Worm (Caenorhabditis elegans): ENCODE data around the gene F31F7.2.

Gene F31F7.2

DNA sequence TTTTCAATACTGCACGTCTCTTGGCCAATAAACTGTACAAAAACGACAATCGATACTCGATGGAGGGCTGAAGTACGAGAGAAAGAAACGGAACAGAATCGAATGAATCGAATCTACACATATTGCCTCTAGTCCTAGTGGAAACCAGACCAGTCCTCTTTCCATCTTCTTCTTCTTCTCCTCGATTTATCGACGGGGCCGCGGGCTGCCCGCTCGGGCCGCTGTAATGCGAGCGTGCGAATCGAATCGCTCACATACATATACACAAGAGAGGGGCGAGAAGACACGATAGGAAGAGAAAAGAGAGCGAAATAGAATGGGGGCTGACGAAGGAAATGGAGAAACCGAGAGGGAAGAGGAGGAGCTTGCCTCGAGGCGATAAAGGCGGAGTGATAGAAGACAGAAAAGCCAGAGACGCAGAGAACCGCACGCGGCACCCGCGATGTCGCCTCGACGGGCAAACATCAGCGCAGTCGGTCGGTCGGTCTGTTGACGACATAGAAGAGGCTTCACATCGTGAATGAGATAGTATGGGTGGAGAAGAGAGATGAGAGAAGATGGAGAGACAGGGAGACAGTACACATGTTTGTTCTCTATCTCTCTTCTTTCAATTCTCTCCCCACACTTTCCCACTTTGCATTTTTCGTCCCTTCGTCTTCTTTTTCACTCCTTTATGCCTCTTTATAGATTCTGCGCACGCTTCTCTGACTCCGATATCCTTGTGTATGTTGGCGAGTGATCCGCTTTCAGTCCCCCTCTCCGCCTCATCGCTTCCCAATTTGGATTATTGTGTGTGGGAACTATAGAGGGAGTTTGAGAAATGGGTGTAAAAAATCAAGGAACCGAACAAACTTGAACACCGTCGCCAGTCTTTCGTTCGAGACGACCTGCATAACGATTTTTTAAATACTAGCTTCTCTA, 43.1 kb upstream of the F31F7.2 start (continued):
- TF ChIP-seq daf-19 (GFP tag; conservative IDR thresholded peaks at IDR 0.05) (no peak), F10B5.3 (tag; optimal IDR thresholded peaks at IDR 0.05) (peak; percentile 22), hlh-30 (tag; optimal IDR thresholded peaks at IDR 0.05; ENCODE audit: insufficient read depth) (peak; percentile 97), nhr-25 (tag; optimal IDR thresholded peaks at IDR 0.05; ENCODE audit: borderline replicate concordance, insufficient read depth) (peak; percentile 95), ctbp-1 (GFP tag; IDR thresholded peaks at IDR 0.05) (peak; percentile 97), duxl-1 (tag; optimal IDR thresholded peaks at IDR 0.05; ENCODE audit: poor library complexity) (no peak), ceh-44 (GFP tag; IDR thresholded peaks at IDR 0.05) (no peak), nhr-10 (tag; optimal IDR thresholded peaks at IDR 0.05) (peak; percentile 67), dpl-1 (GFP tag; optimal IDR thresholded peaks at IDR 0.05) (peak; percentile 67), nhr-41 (GFP tag; IDR thresholded peaks at IDR 0.05) (peak; percentile 59), daf-8 (GFP tag; IDR thresholded peaks at IDR 0.05) (no peak), zip-2 (tag; optimal IDR thresholded peaks at IDR 0.05) (peak; percentile 51), lin-29 (GFP tag; IDR thresholded peaks at IDR 0.05) (no peak; the same call in 1 of the 2 replicates), lin-15B (tag; optimal IDR thresholded peaks at IDR 0.05) (no peak), T26A8.4 (GFP tag; IDR thresholded peaks at IDR 0.05) (peak; percentile 87), php-3 (GFP tag; IDR thresholded peaks at IDR 0.05) (peak; percentile 71), hlh-11 (tag; optimal IDR thresholded peaks at IDR 0.05) (peak; percentile 99)

DNA sequence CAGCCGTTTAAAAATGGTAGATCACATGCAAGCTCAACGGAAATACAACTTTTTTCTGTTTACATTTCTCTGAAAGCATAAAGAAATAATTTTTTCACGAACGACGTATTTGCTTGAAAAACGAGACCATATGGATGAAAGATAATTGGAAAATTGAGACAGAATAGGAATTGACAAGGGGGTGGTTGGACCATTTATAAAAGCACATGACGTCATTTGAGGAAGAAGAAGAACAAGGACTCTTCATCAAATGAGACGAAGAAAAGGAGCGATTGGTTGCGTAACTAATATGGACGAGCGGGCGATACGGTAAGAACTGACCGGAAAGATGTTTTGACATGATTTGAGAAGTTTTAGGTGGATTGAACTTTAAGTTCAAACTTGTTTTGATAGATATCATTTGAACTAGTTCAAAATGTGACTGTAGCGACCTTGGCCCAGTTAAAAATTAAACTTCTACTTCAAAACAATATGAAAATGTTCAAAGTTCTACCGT, 42.2 kb upstream of the F31F7.2 start:
- no peak for TF ChIP-seq jun-1 (tag; optimal IDR thresholded peaks at IDR 0.05)
- TF ChIP-seq mxl-3 (GFP tag; optimal IDR thresholded peaks at IDR 0.05) = no peak
- no peak for TF ChIP-seq lin-38 (GFP tag; IDR thresholded peaks at IDR 0.05)
- peak; percentile 42 for TF ChIP-seq mes-2 (tag; optimal IDR thresholded peaks at IDR 0.05; ENCODE audit: poor library complexity, severe bottlenecking)
- TF ChIP-seq nhr-48 (tag; optimal IDR thresholded peaks at IDR 0.05) = no peak
- TF ChIP-seq nhr-111 (GFP tag; optimal IDR thresholded peaks at IDR 0.05) = no peak
- no peak for TF ChIP-seq ces-1 (GFP tag; optimal IDR thresholded peaks at IDR 0.05)
- no peak for TF ChIP-seq F26F4.8 (GFP tag; conservative IDR thresholded peaks at IDR 0.05)
- no peak for TF ChIP-seq skn-1 (tag; optimal IDR thresholded peaks at IDR 0.05)
- TF ChIP-seq nhr-11 (tag; optimal IDR thresholded peaks at IDR 0.05) = peak; percentile 29
- TF ChIP-seq php-3 (GFP tag; IDR thresholded peaks at IDR 0.05) = no peak
- no peak for TF ChIP-seq dpl-1 (GFP tag; optimal IDR thresholded peaks at IDR 0.05)
- TF ChIP-seq ZK546.5 (tag; optimal IDR thresholded peaks at IDR 0.05) = no peak
- TF ChIP-seq pha-4 (GFP tag; IDR thresholded peaks at IDR 0.05) = peak; percentile 51; the same call in 1 of the 2 replicates
- TF ChIP-seq pha-4 (tag; optimal IDR thresholded peaks at IDR 0.05) = peak; percentile 50
- TF ChIP-seq daf-19 (GFP tag; conservative IDR thresholded peaks at IDR 0.05) = no peak
- TF ChIP-seq ceh-32 (tag; optimal IDR thresholded peaks at IDR 0.05; ENCODE audit: poor library complexity) = no peak
- no peak for TF ChIP-seq attf-4 (tag; optimal IDR thresholded peaks at IDR 0.05)
- peak; percentile 97 for TF ChIP-seq aha-1 (tag)
- no peak for TF ChIP-seq egl-27 (tag; optimal IDR thresholded peaks at IDR 0.05)
- no peak for TF ChIP-seq nhr-41 (GFP tag; IDR thresholded peaks at IDR 0.05)
- TF ChIP-seq ceh-44 (GFP tag; IDR thresholded peaks at IDR 0.05) = 0 out of 2 replicates have a peak, but pooled peaks have one; percentile 34
- no peak for TF ChIP-seq F10B5.3 (tag; optimal IDR thresholded peaks at IDR 0.05)
- no peak for TF ChIP-seq spr-1 (tag; optimal IDR thresholded peaks at IDR 0.05)
- TF ChIP-seq hlh-11 (tag; optimal IDR thresholded peaks at IDR 0.05) = peak; percentile 42
- TF ChIP-seq arid-1 (GFP tag; conservative IDR thresholded peaks at IDR 0.05) = 0 out of 2 replicates have a peak, but pooled peaks have one; percentile 8
- TF ChIP-seq zfp-2 (tag; optimal IDR thresholded peaks at IDR 0.05) = no peak
- TF ChIP-seq nhr-25 (tag; optimal IDR thresholded peaks at IDR 0.05; ENCODE audit: borderline replicate concordance, insufficient read depth) = no peak
- TF ChIP-seq tag-97 (GFP tag; IDR thresholded peaks at IDR 0.05) = no peak
- peak in 1 of 2 experiments; percentile 51 for TF ChIP-seq mdl-1 (tag; optimal IDR thresholded peaks at IDR 0.05)
- TF ChIP-seq ztf-7 (tag; optimal IDR thresholded peaks at IDR 0.05) = no peak
- TF ChIP-seq nhr-6 (tag; optimal IDR thresholded peaks at IDR 0.05) = peak; percentile 7
- TF ChIP-seq R02D3.7 (tag; optimal IDR thresholded peaks at IDR 0.05) = no peak
- no peak for TF ChIP-seq ctbp-1 (GFP tag; IDR thresholded peaks at IDR 0.05)
- no peak for TF ChIP-seq spr-3 (GFP tag; optimal IDR thresholded peaks at IDR 0.05)
- no peak for TF ChIP-seq nhr-237 (tag; optimal IDR thresholded peaks at IDR 0.05)
- TF ChIP-seq fkh-10 (GFP tag; optimal IDR thresholded peaks at IDR 0.05) = no peak
- no peak for TF ChIP-seq set-16 (GFP tag; IDR thresholded peaks at IDR 0.05)
